Worm (Caenorhabditis elegans): ENCODE results near the gene F53E4.1.

Gene F53E4.1

ce11 chrV:15689952-15690351 lies 21.9 kb upstream of the F53E4.1 start, which contains the start of gene nhr-268:
TSS of gene nhr-268 (plus strand) at chrV:15690252.
- TF ChIP-seq lin-14 (GFP tag; optimal IDR thresholded peaks at IDR 0.05) (no peak), mdl-1 (tag; optimal IDR thresholded peaks at IDR 0.05) (no peak), isw-1 (GFP tag; IDR thresholded peaks at IDR 0.05) (no peak), unc-130 (tag; optimal IDR thresholded peaks at IDR 0.05) (no peak), ceh-82 (tag; optimal IDR thresholded peaks at IDR 0.05) (no peak), pax-3 (tag; optimal IDR thresholded peaks at IDR 0.05) (no peak), nhr-85 (tag) (no peak), fkh-8 (tag; optimal IDR thresholded peaks at IDR 0.05) (no peak)

ce11 chrV:15687660-15688059 lies 19.6 kb upstream of the F53E4.1 start, which contains the start of gene nhr-197:
TSS of gene nhr-197 (plus strand) at chrV:15687960.
- TF ChIP-seq unc-62 (GFP tag; optimal IDR thresholded peaks at IDR 0.05) (no peak), nhr-28 (tag; optimal IDR thresholded peaks at IDR 0.05) (no peak), pqm-1 (tag; optimal IDR thresholded peaks at IDR 0.05) (no peak), vab-15 (tag; optimal IDR thresholded peaks at IDR 0.05) (no peak), nhr-77 (tag; optimal IDR thresholded peaks at IDR 0.05) (no peak), ceh-8 (GFP tag; optimal IDR thresholded peaks at IDR 0.05) (no peak), pax-3 (tag; optimal IDR thresholded peaks at IDR 0.05) (no peak), lin-39 (tag; optimal IDR thresholded peaks at IDR 0.05) (no peak), fkh-10 (GFP tag; optimal IDR thresholded peaks at IDR 0.05) (no peak), sptf-1 (tag; optimal IDR thresholded peaks at IDR 0.05) (no peak), xbp-1 (tag; optimal IDR thresholded peaks at IDR 0.05) (no peak), hpl-2 (GFP tag; optimal IDR thresholded peaks at IDR 0.05) (no peak), aly-2 (tag; optimal IDR thresholded peaks at IDR 0.05) (no peak), zip-4 (GFP tag; optimal IDR thresholded peaks at IDR 0.05) (no peak), jun-1 (tag; optimal IDR thresholded peaks at IDR 0.05) (no peak), nhr-237 (tag; optimal IDR thresholded peaks at IDR 0.05) (no peak), snu-23 (GFP tag; optimal IDR thresholded peaks at IDR 0.05) (no peak), fkh-8 (tag; optimal IDR thresholded peaks at IDR 0.05) (no peak), rnt-1 (tag; optimal IDR thresholded peaks at IDR 0.05) (no peak)

- TF ChIP-seq pax-3 (tag; optimal IDR thresholded peaks at IDR 0.05), result peak; percentile 80
- TF ChIP-seq pag-3 (tag; optimal IDR thresholded peaks at IDR 0.05; ENCODE audit: borderline replicate concordance, insufficient read depth), result no peak
- TF ChIP-seq efl-1 (optimal IDR thresholded peaks at IDR 0.05), result no peak
- TF ChIP-seq efl-1 (GFP tag; optimal IDR thresholded peaks at IDR 0.05 in 1 of 2), result no peak
- no peak for TF ChIP-seq ces-1 (GFP tag; optimal IDR thresholded peaks at IDR 0.05)
- no peak for TF ChIP-seq isw-1 (GFP tag; IDR thresholded peaks at IDR 0.05)
- TF ChIP-seq ceh-63 (GFP tag; optimal IDR thresholded peaks at IDR 0.05), result no peak
- no peak for TF ChIP-seq swsn-7 (tag; optimal IDR thresholded peaks at IDR 0.05)
- no peak for TF ChIP-seq ztf-4 (tag; optimal IDR thresholded peaks at IDR 0.05)
- peak; percentile 98 for TF ChIP-seq dsc-1 (tag; optimal IDR thresholded peaks at IDR 0.05)
- no peak for TF ChIP-seq lir-3 (tag; optimal IDR thresholded peaks at IDR 0.05; ENCODE audit: poor library complexity)
- TF ChIP-seq jun-1 (tag; optimal IDR thresholded peaks at IDR 0.05), result no peak
- peak; percentile 66 for TF ChIP-seq fkh-8 (tag; optimal IDR thresholded peaks at IDR 0.05)
- TF ChIP-seq pqm-1 (tag; optimal IDR thresholded peaks at IDR 0.05), result no peak
- TF ChIP-seq nhr-47 (tag; optimal IDR thresholded peaks at IDR 0.05), result peak; percentile 49
- no peak for TF ChIP-seq zip-4 (GFP tag; optimal IDR thresholded peaks at IDR 0.05)
- peak; percentile 17 for TF ChIP-seq nhr-71 (tag; optimal IDR thresholded peaks at IDR 0.05)
- peak; percentile 58 for TF ChIP-seq sox-4 (tag; optimal IDR thresholded peaks at IDR 0.05)
- TF ChIP-seq nhr-85 (tag), result no peak
- TF ChIP-seq fkh-4 (tag; optimal IDR thresholded peaks at IDR 0.05; ENCODE audit: borderline replicate concordance), result peak; percentile 24
- no peak for TF ChIP-seq fos-1 (tag; optimal IDR thresholded peaks at IDR 0.05)
- TF ChIP-seq C34B4.2 (tag; optimal IDR thresholded peaks at IDR 0.05), result no peak
- TF ChIP-seq lin-35 (GFP tag; optimal IDR thresholded peaks at IDR 0.05), result no peak
- no peak for TF ChIP-seq nhr-19 (GFP tag; conservative IDR thresholded peaks at IDR 0.05)
- TF ChIP-seq nhr-77 (tag; optimal IDR thresholded peaks at IDR 0.05), result no peak
These were observed 17.5 kb upstream of the F53E4.1 start, which contains the start of gene nhr-196 for ce11 chrV:15685599-15685998. TSS of gene nhr-196 (plus strand) at chrV:15685716.

All from whole organism, L1 larva.